Fruit fly (Drosophila melanogaster) whole organism, embryonic: ENCODE results near the gene CG15332.

Experiments used
- ATbp ChIP-seq: fragments of 200-800 bp; sonication (Bioruptor generic); optimal IDR thresholded peaks from 2 replicates; lab custom pipeline; 2017; ENCODE audit warnings: missing biosample characterization, mild to moderate bottlenecking, missing genetic modification characterization, missing genetic modification reagents
- Atf3 ChIP-seq: fragments of 200-800 bp; sonication (Bioruptor generic); optimal IDR thresholded peaks from 3 replicates; lab custom pipeline; 2016; ENCODE audit warnings: missing biosample characterization, missing genetic modification characterization
- BtbVII ChIP-seq: fragments of 200-800 bp; sonication (Bioruptor generic); optimal IDR thresholded peaks from 3 replicates; lab custom pipeline; 2017; ENCODE audit warnings: missing biosample characterization, mild to moderate bottlenecking, missing genetic modification characterization
- CG1024 ChIP-seq: fragments of 200-800 bp; sonication (Bioruptor generic); IDR thresholded peaks from 2 replicates; pipeline ENCODE4 v1.3.6; 2022; ENCODE audit warnings: missing biosample characterization, missing genetic modification characterization
- CG10267 ChIP-seq: fragments of 200-800 bp; sonication (Bioruptor generic); optimal IDR thresholded peaks from 2 replicates; lab custom pipeline; 2018; ENCODE audit warnings: missing biosample characterization, mild to moderate bottlenecking, missing genetic modification characterization, moderate library complexity
- CG10565 ChIP-seq: fragments of 200-800 bp; sonication (Bioruptor generic); optimal IDR thresholded peaks from 3 replicates; lab custom pipeline; 2016; ENCODE audit warnings: missing biosample characterization, mild to moderate bottlenecking, missing genetic modification characterization
- CG10654 ChIP-seq: fragments of 200-800 bp; sonication (Bioruptor generic); optimal IDR thresholded peaks from 2 replicates; lab custom pipeline; 2016; ENCODE audit warnings: missing biosample characterization, missing genetic modification characterization
- CG11695 ChIP-seq: fragments of 200-800 bp; sonication (Bioruptor generic); IDR thresholded peaks from 3 replicates; pipeline ENCODE4 v1.3.6; 2022; ENCODE audit warnings: missing biosample characterization, missing genetic modification characterization
- CG12219 ChIP-seq: fragments of 200-800 bp; sonication (Bioruptor generic); optimal IDR thresholded peaks from 3 replicates; lab custom pipeline; 2018; ENCODE audit warnings: missing biosample characterization, mild to moderate bottlenecking, missing genetic modification characterization
- CG12391 ChIP-seq: fragments of 200-800 bp; sonication (Bioruptor generic); optimal IDR thresholded peaks from 3 replicates; lab custom pipeline; 2018; ENCODE audit warnings: missing biosample characterization, mild to moderate bottlenecking, missing genetic modification characterization, moderate library complexity
- CG12659 ChIP-seq: fragments of 200-800 bp; sonication (Bioruptor generic); optimal IDR thresholded peaks from 3 replicates; lab custom pipeline; 2017; ENCODE audit warnings: mild to moderate bottlenecking, missing biosample characterization, missing genetic modification reagents, missing genetic modification characterization
- CG15514 ChIP-seq: fragments of 200-800 bp; sonication (Bioruptor generic); optimal IDR thresholded peaks from 3 replicates; lab custom pipeline; 2017; ENCODE audit warnings: missing biosample characterization, missing genetic modification characterization, mild to moderate bottlenecking, moderate library complexity, missing genetic modification reagents
- CG17361 ChIP-seq: fragments of 200-800 bp; sonication (Bioruptor generic); IDR thresholded peaks from 3 replicates; pipeline ENCODE4 v1.3.6; 2022; ENCODE audit warnings: missing biosample characterization, missing genetic modification characterization
- CG17385 ChIP-seq: fragments of 200-800 bp; sonication (Bioruptor generic); optimal IDR thresholded peaks from 3 replicates; lab custom pipeline; 2018; ENCODE audit warnings: missing biosample characterization, mild to moderate bottlenecking, missing genetic modification characterization
- CG17568 ChIP-seq: fragments of 200-800 bp; sonication (Bioruptor generic); optimal IDR thresholded peaks from 2 replicates; lab custom pipeline; 2018; ENCODE audit warnings: missing biosample characterization, mild to moderate bottlenecking, missing genetic modification characterization, moderate library complexity
- CG31441 ChIP-seq: fragments of 200-800 bp; sonication (Bioruptor generic); IDR thresholded peaks from 2 replicates; pipeline ENCODE4 v1.3.6; 2022; ENCODE audit warnings: missing biosample characterization, missing genetic modification characterization
- CG34224 ChIP-seq: fragments of 200-800 bp; sonication (Bioruptor generic); IDR thresholded peaks from 3 replicates; pipeline ENCODE4 v1.3.6; 2022; ENCODE audit warnings: missing biosample characterization, missing genetic modification characterization; ENCODE audit not compliant: partially characterized antibody
- CG3995 ChIP-seq: fragments of 200-800 bp; sonication (Bioruptor generic); optimal IDR thresholded peaks from 3 replicates; lab custom pipeline; 2016; ENCODE audit warnings: missing biosample characterization, missing genetic modification characterization
- CG9797 ChIP-seq: fragments of 200-800 bp; sonication (Bioruptor generic); optimal IDR thresholded peaks from 3 replicates; lab custom pipeline; 2018; ENCODE audit warnings: missing biosample characterization, mild to moderate bottlenecking, missing genetic modification characterization
- CG9932 ChIP-seq: fragments of 200-800 bp; sonication (Bioruptor generic); IDR thresholded peaks from 2 replicates; pipeline ENCODE4 v1.3.6; 2022; ENCODE audit warnings: missing biosample characterization, missing genetic modification characterization
- CTCF ChIP-seq: fragments of 200-800 bp; sonication (Bioruptor generic); optimal IDR thresholded peaks from 2 replicates; lab custom pipeline; 2017; ENCODE audit warnings: missing biosample characterization, mild to moderate bottlenecking, missing genetic modification characterization, moderate library complexity
- CoRest ChIP-seq: fragments of 200-800 bp; sonication (Bioruptor generic); optimal IDR thresholded peaks from 3 replicates; lab custom pipeline; 2018; ENCODE audit warnings: missing biosample characterization, mild to moderate bottlenecking, missing genetic modification characterization, moderate library complexity
- CrebB ChIP-seq: fragments of 200-800 bp; sonication (Bioruptor generic); optimal IDR thresholded peaks from 3 replicates; lab custom pipeline; 2018; ENCODE audit warnings: missing biosample characterization, mild to moderate bottlenecking, missing genetic modification characterization
- Dll ChIP-seq: fragments of 200-800 bp; sonication (Bioruptor generic); IDR thresholded peaks from 4 replicates; pipeline ENCODE4 v1.3.6; 2022; ENCODE audit warnings: missing biosample characterization, missing genetic modification characterization; ENCODE audit not compliant: partially characterized antibody
- Doc3 ChIP-seq: fragments of 200-800 bp; sonication (Bioruptor generic); IDR thresholded peaks from 3 replicates; pipeline ENCODE4 v1.3.6; 2022; ENCODE audit warnings: missing biosample characterization, missing genetic modification characterization; ENCODE audit not compliant: partially characterized antibody
- Dref ChIP-seq: fragments of 200-800 bp; sonication (Bioruptor generic); IDR thresholded peaks from 2 replicates; pipeline ENCODE4 v1.3.6; 2022; ENCODE audit warnings: missing biosample characterization, missing genetic modification characterization
- Eip74EF ChIP-seq, 2 experiments: fragments of 200-800 bp in 1 of 2; fragments of >200 bp in 1 of 2; sonication (Bioruptor generic) in 1 of 2; optimal IDR thresholded peaks; 2 replicates each; lab custom pipeline; 2017 to 2019; ENCODE audit warnings: missing biosample characterization in 2 of 2, missing genetic modification characterization in 2 of 2, mild to moderate bottlenecking in 1 of 2, moderate library complexity in 1 of 2
- HLH4C ChIP-seq: fragments of 200-800 bp; sonication (Bioruptor generic); IDR thresholded peaks from 3 replicates; pipeline ENCODE4 v1.3.6; 2022; ENCODE audit warnings: missing biosample characterization, missing genetic modification characterization; ENCODE audit not compliant: partially characterized antibody
- Hsf ChIP-seq: fragments of 200-800 bp; sonication (Bioruptor generic); optimal IDR thresholded peaks from 3 replicates; lab custom pipeline; 2016; ENCODE audit warnings: missing biosample characterization, missing genetic modification characterization
- Myb ChIP-seq: fragments of 200-800 bp; sonication (Bioruptor generic); optimal IDR thresholded peaks from 2 replicates; lab custom pipeline; 2016; ENCODE audit warnings: missing biosample characterization, missing genetic modification characterization
- Ptx1 ChIP-seq: fragments of 200-800 bp; sonication (Bioruptor generic); IDR thresholded peaks from 2 replicates; pipeline ENCODE4 v1.3.6; 2022; ENCODE audit warnings: missing biosample characterization, missing genetic modification characterization
- ac ChIP-seq: fragments of 200-800 bp; sonication (Bioruptor generic); optimal IDR thresholded peaks from 3 replicates; lab custom pipeline; 2017; ENCODE audit warnings: missing biosample characterization, mild to moderate bottlenecking, missing genetic modification characterization
- fd3F ChIP-seq: fragments of 200-800 bp; sonication (Bioruptor generic); optimal IDR thresholded peaks from 2 replicates; lab custom pipeline; 2018; ENCODE audit warnings: missing biosample characterization, mild to moderate bottlenecking, missing genetic modification characterization, moderate library complexity
- fd96Cb ChIP-seq: fragments of 200-800 bp; sonication (Bioruptor generic); optimal IDR thresholded peaks from 2 replicates; lab custom pipeline; 2018; ENCODE audit warnings: missing biosample characterization, mild to moderate bottlenecking, missing genetic modification characterization, moderate library complexity
- grau ChIP-seq: fragments of 200-800 bp; optimal IDR thresholded peaks from 3 replicates; lab custom pipeline; 2019; ENCODE audit warnings: missing biosample characterization, mild to moderate bottlenecking, missing genetic modification characterization, moderate library complexity
- insv ChIP-seq, 2 experiments: fragments of 200-800 bp; sonication (Bioruptor generic); optimal IDR thresholded peaks; 3 replicates each; lab custom pipeline; 2016 to 2018; ENCODE audit warnings: missing biosample characterization in 2 of 2, missing genetic modification characterization in 2 of 2
- lilli ChIP-seq: fragments of 200-800 bp; sonication (Bioruptor generic); optimal IDR thresholded peaks from 3 replicates; lab custom pipeline; 2016; ENCODE audit warnings: missing biosample characterization, missing genetic modification characterization
- lola ChIP-seq, 3 experiments: fragments of >200 bp in 2 of 3; fragments of 200-800 bp in 1 of 3; sonication (Bioruptor generic) in 1 of 3; optimal IDR thresholded peaks; 2 replicates each; lab custom pipeline; 2017 to 2019; ENCODE audit warnings: missing biosample characterization in 3 of 3, missing genetic modification characterization in 3 of 3, mild to moderate bottlenecking in 1 of 3, moderate library complexity in 1 of 3
- oc ChIP-seq: fragments of 200-800 bp; sonication (Bioruptor generic); optimal IDR thresholded peaks from 2 replicates; lab custom pipeline; 2018; ENCODE audit warnings: missing biosample characterization, mild to moderate bottlenecking, missing genetic modification characterization, moderate library complexity
- otp ChIP-seq: fragments of 200-800 bp; sonication (Bioruptor generic); IDR thresholded peaks from 3 replicates; pipeline ENCODE4, ENCODE4 v1.3.6; 2022; ENCODE audit warnings: missing biosample characterization, missing genetic modification characterization
- pnt ChIP-seq: fragments of 200-800 bp; sonication (Bioruptor generic); optimal IDR thresholded peaks from 3 replicates; lab custom pipeline; 2016; ENCODE audit warnings: missing biosample characterization, missing genetic modification characterization
- prd ChIP-seq, 3 experiments: fragments of >200 bp in 2 of 3; fragments of 200-800 bp in 1 of 3; sonication (Bioruptor generic) in 1 of 3; optimal IDR thresholded peaks in 2 of 3; IDR thresholded peaks in 1 of 3; 2 replicates in 2 of 3; 3 replicates in 1 of 3; pipeline versions ENCODE4 v1.3.6 to Lab custom; 2017 to 2022; ENCODE audit warnings: missing biosample characterization in 1 of 3, missing genetic modification characterization in 1 of 3
- row ChIP-seq: fragments of 200-800 bp; sonication (Bioruptor generic); IDR thresholded peaks from 3 replicates; pipeline ENCODE4 v1.3.6; 2022; ENCODE audit warnings: missing biosample characterization, missing genetic modification characterization
- sens-2 ChIP-seq: fragments of 200-800 bp; sonication (Bioruptor generic); IDR thresholded peaks from 2 replicates; pipeline ENCODE4 v1.3.6; 2022; ENCODE audit warnings: missing biosample characterization, missing genetic modification characterization
- slbo ChIP-seq: fragments of 200-800 bp; sonication (Bioruptor generic); IDR thresholded peaks from 2 replicates; pipeline ENCODE4 v1.3.6; 2022; ENCODE audit warnings: missing biosample characterization, missing genetic modification characterization
- stwl ChIP-seq: fragments of 200-800 bp; sonication (Bioruptor generic); optimal IDR thresholded peaks from 3 replicates; lab custom pipeline; 2018; ENCODE audit warnings: missing biosample characterization, mild to moderate bottlenecking, missing genetic modification characterization, moderate library complexity
- tap ChIP-seq: fragments of 200-800 bp; optimal IDR thresholded peaks from 3 replicates; lab custom pipeline; 2019; ENCODE audit warnings: missing biosample characterization, mild to moderate bottlenecking, missing genetic modification characterization, moderate library complexity
- zf30C ChIP-seq: fragments of 200-800 bp; sonication (Bioruptor generic); optimal IDR thresholded peaks from 3 replicates; lab custom pipeline; 2018; ENCODE audit warnings: missing biosample characterization, mild to moderate bottlenecking, missing genetic modification characterization

The CG15332 gene

DNA sequence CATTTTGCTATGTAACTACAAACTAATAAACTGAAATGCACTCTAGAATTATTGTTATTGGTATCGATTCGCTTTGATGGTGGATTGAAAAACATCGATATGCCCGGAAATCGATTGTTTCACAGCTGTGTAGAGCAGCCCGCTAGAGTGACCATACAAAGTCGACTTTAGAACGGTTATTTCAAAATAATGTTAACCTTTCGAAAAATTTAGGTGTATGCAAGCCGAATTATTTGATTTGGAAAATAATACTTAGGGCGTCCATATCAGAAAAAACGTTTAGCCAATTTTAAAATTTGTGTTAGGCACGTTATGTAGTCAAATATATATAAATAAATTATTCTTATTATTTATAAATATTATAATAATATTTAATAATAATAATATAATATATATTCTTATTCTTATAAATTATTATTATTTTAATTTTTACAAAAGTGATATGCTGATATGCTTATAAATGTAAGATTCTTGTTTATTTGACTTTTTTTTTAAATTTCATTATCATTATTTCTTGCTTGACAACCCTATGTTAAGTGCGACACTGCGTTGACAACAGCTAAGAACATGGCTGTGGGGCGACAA, 12.5 kb upstream of the CG15332 start, which contains the start of gene sws (continued):
- TF ChIP-seq Dref (GFP tag; lab: Robert Waterston, UW) (peak; percentile 81), zf30C (GFP tag; lab: Kevin White, UChicago) (no peak), Atf3 (no peak), CG34224 (GFP tag; lab: Robert Waterston, UW) (peak; percentile 71; the same call in 2 of the 3 replicates), CG12219 (no peak), tap (tag; lab: Kevin White, UChicago) (no peak), CG17568 (GFP tag; lab: Kevin White, UChicago) (no peak), Dll (GFP tag; lab: Robert Waterston, UW) (peak; percentile 69; the same call in 3 of the 4 replicates), ATbp (no peak), sens-2 (no peak), CG9932 (GFP tag; lab: Robert Waterston, UW) (peak; percentile 40; the same call in 1 of the 2 replicates), Eip74EF (GFP tag; optimal IDR thresholded peaks at IDR 0.05; lab: Kevin White, UChicago) (no peak), CG15514 (GFP tag; lab: Kevin White, UChicago) (peak; percentile 43), BtbVII (peak; percentile 8), CoRest (peak; percentile 67), stwl (tag; lab: Kevin White, UChicago) (peak; percentile 28), oc (tag; lab: Kevin White, UChicago) (no peak), fd96Cb (tag; lab: Kevin White, UChicago) (peak; percentile 31), CrebB (tag; lab: Kevin White, UChicago) (no peak), slbo (GFP tag; lab: Robert Waterston, UW) (peak; percentile 31; the same call in 1 of the 2 replicates), grau (tag; lab: Kevin White, UChicago) (peak; percentile 53), CG17361 (GFP tag; lab: Robert Waterston, UW) (peak; percentile 67), Hsf (GFP tag; lab: Kevin White, UChicago) (no peak), CG3995 (no peak), insv (GFP tag; optimal IDR thresholded peaks at IDR 0.05; lab: Kevin White, UChicago) (no peak), HLH4C (peak; percentile 75), Doc3 (GFP tag; lab: Robert Waterston, UW) (peak; percentile 71), CG17385 (GFP tag; lab: Kevin White, UChicago) (peak; percentile 9), prd (optimal IDR thresholded peaks at IDR 0.05; lab: Kevin White, UChicago) (no peak), prd (GFP tag; IDR thresholded peaks at IDR 0.05; lab: Robert Waterston, UW) (0 out of 3 replicates have a peak, but pooled peaks have one; percentile 19), ac (GFP tag; lab: Kevin White, UChicago) (no peak), CG10654 (peak; percentile 20), CG10267 (tag; lab: Kevin White, UChicago) (peak; percentile 32), fd3F (peak; percentile 39), pnt (GFP tag; lab: Kevin White, UChicago) (no peak), CG1024 (GFP tag; lab: Robert Waterston, UW) (no peak), CG10565 (GFP tag; lab: Kevin White, UChicago) (no peak), otp (GFP tag; lab: Robert Waterston, UW) (no peak), Ptx1 (GFP tag; lab: Robert Waterston, UW) (0 out of 2 replicates have a peak, but pooled peaks have one; percentile 22), CG31441 (GFP tag; lab: Robert Waterston, UW) (peak; percentile 61), lola (GFP tag; optimal IDR thresholded peaks at IDR 0.05; lab: Kevin White, UChicago) (peak in 1 of 3 experiments; percentile 21), CG9797 (GFP tag; lab: Kevin White, UChicago) (peak; percentile 14), CTCF (GFP tag; lab: Kevin White, UChicago) (no peak), row (GFP tag; lab: Robert Waterston, UW) (peak; percentile 50), Myb (GFP tag; lab: Kevin White, UChicago) (peak; percentile 15), CG12391 (peak; percentile 61), CG12659 (peak; percentile 46), CG11695 (GFP tag; lab: Robert Waterston, UW) (0 out of 3 replicates have a peak, but pooled peaks have one; percentile 17), lilli (peak; percentile 25)
